Fruit fly (Drosophila melanogaster): Measurements from ENCODE around the gene nab.

The nab gene

dm6 chr3L:4138804-4139521 lies 21.8 kb downstream of the nab start, which contains the start of the genes Rop and Ras64B (continued):
- TF ChIP-seq CG9727 (GFP tag; optimal IDR thresholded peaks at IDR 0.05): peak; percentile 20
- TF ChIP-seq Jarid2 (GFP tag; optimal IDR thresholded peaks at IDR 0.05): peak; percentile 62
- peak; percentile 46 for TF ChIP-seq CG3163 (GFP tag; optimal IDR thresholded peaks at IDR 0.05)
- TF ChIP-seq sug (tag; optimal IDR thresholded peaks at IDR 0.05): peak; percentile 49
- TF ChIP-seq Meics (GFP tag; optimal IDR thresholded peaks at IDR 0.05): peak; percentile 31
- peak; percentile 35 for TF ChIP-seq cg (GFP tag; optimal IDR thresholded peaks at IDR 0.05)
- peak; percentile 13; the same call in 1 of the 2 replicates for TF ChIP-seq slbo (GFP tag; IDR thresholded peaks at IDR 0.05)
- TF ChIP-seq Dbx (GFP tag; IDR thresholded peaks at IDR 0.05): peak; percentile 19; the same call in 1 of the 3 replicates
- peak; percentile 5 for TF ChIP-seq ewg (GFP tag; optimal IDR thresholded peaks at IDR 0.05)
- peak; percentile 89 for TF ChIP-seq unc-4 (GFP tag; IDR thresholded peaks at IDR 0.05; ENCODE audit: partially characterized antibody)
- TF ChIP-seq ranshi (GFP tag; IDR thresholded peaks at IDR 0.05): no peak
- peak; percentile 14 for TF ChIP-seq da (GFP tag; optimal IDR thresholded peaks at IDR 0.05)
- peak; percentile 81 for TF ChIP-seq bbx (GFP tag; IDR thresholded peaks at IDR 0.05; ENCODE audit: partially characterized antibody)
- no peak for TF ChIP-seq Doc2 (GFP tag; IDR thresholded peaks at IDR 0.05)
- TF ChIP-seq Sin3A (optimal IDR thresholded peaks at IDR 0.05): peak; percentile 91
- peak; percentile 42 for TF ChIP-seq CG15601 (tag; optimal IDR thresholded peaks at IDR 0.05)
- no peak for TF ChIP-seq ATbp (GFP tag; optimal IDR thresholded peaks at IDR 0.05)
- TF ChIP-seq CG11398 (GFP tag; optimal IDR thresholded peaks at IDR 0.05): peak; percentile 14
- peak; percentile 12 for TF ChIP-seq CG2202 (tag; optimal IDR thresholded peaks at IDR 0.05)
- peak; percentile 53 for TF ChIP-seq CG8290 (GFP tag; optimal IDR thresholded peaks at IDR 0.05)
- TF ChIP-seq CG8290 (tag; optimal IDR thresholded peaks at IDR 0.05): peak in 1 of 2 experiments; percentile 84
- TF ChIP-seq kay (GFP tag; optimal IDR thresholded peaks at IDR 0.05): peak; percentile 86
- no peak for TF ChIP-seq oc (tag; optimal IDR thresholded peaks at IDR 0.05)
- TF ChIP-seq Hsf (GFP tag; optimal IDR thresholded peaks at IDR 0.05): no peak
- peak; percentile 13 for TF ChIP-seq CG4854 (GFP tag; optimal IDR thresholded peaks at IDR 0.05)
- peak; percentile 63; the same call in 2 of the 3 replicates for TF ChIP-seq vnd (GFP tag; IDR thresholded peaks at IDR 0.05; ENCODE audit: partially characterized antibody)
- TF ChIP-seq CrebB (tag; optimal IDR thresholded peaks at IDR 0.05): peak; percentile 15
- no peak for TF ChIP-seq CG11247 (GFP tag; IDR thresholded peaks at IDR 0.05)
- TF ChIP-seq CG17328 (GFP tag; IDR thresholded peaks at IDR 0.05): no peak
- no peak; the same call in 2 of the 3 replicates for TF ChIP-seq gce (GFP tag; IDR thresholded peaks at IDR 0.05)
- no peak for TF ChIP-seq eyg (GFP tag; optimal IDR thresholded peaks at IDR 0.05)
- no peak for TF ChIP-seq z (GFP tag; IDR thresholded peaks at IDR 0.05)
- TF ChIP-seq chm (GFP tag; IDR thresholded peaks at IDR 0.05): no peak
- TF ChIP-seq salm (tag; optimal IDR thresholded peaks at IDR 0.05): no peak
- peak; percentile 99 for TF ChIP-seq pzg (GFP tag; optimal IDR thresholded peaks at IDR 0.05)
- TF ChIP-seq Dek (tag; optimal IDR thresholded peaks at IDR 0.05): peak; percentile 43
- TF ChIP-seq CG17361 (GFP tag; IDR thresholded peaks at IDR 0.05): 0 out of 3 replicates have a peak, but pooled peaks have one; percentile 35
- no peak for TF ChIP-seq Chrac-16 (GFP tag; optimal IDR thresholded peaks at IDR 0.05)
- peak; percentile 39 for TF ChIP-seq nerfin-1 (tag; optimal IDR thresholded peaks at IDR 0.05)
- TF ChIP-seq CG11723 (GFP tag; optimal IDR thresholded peaks at IDR 0.05): no peak
- TF ChIP-seq Eip74EF (GFP tag; optimal IDR thresholded peaks at IDR 0.05): peak in 1 of 2 experiments; percentile 15
- TF ChIP-seq gsb-n (tag; optimal IDR thresholded peaks at IDR 0.05): peak; percentile 43
- peak; percentile 48 for TF ChIP-seq CG3847 (GFP tag; IDR thresholded peaks at IDR 0.05)
- TF ChIP-seq wek (GFP tag; optimal IDR thresholded peaks at IDR 0.05): no peak
- no peak for TF ChIP-seq CG4424 (GFP tag; optimal IDR thresholded peaks at IDR 0.05)
- peak; percentile 32 for TF ChIP-seq HLH54F (GFP tag; optimal IDR thresholded peaks at IDR 0.05)
- TF ChIP-seq aop (GFP tag; IDR thresholded peaks at IDR 0.05): no peak
- TF ChIP-seq Adf1 (GFP tag; IDR thresholded peaks at IDR 0.05): peak; percentile 56
- peak; percentile 29 for TF ChIP-seq unpg (GFP tag; optimal IDR thresholded peaks at IDR 0.05)

All from whole organism, embryonic.